Fruit fly (Drosophila melanogaster): ENCODE data around the gene CG8814.

Gene CG8814

dm6 chr2L:2874542-2875194, at the start of gene CG8814:
Gene CG8814 (plus strand): TSS chr2L:2874890.
- peak; percentile 72 for TF ChIP-seq noc (tag; optimal IDR thresholded peaks at IDR 0.05)

dm6 chr2L:2825406-2825805, 49.3 kb upstream of the CG8814 start, which contains the start of gene CG3123:
Gene CG3123 (minus strand): TSS chr2L:2825506.
- no peak for TF ChIP-seq noc (tag; optimal IDR thresholded peaks at IDR 0.05)

dm6 chr2L:2829637-2830340, 44.9 kb upstream of the CG8814 start, which contains the start of gene Duox:
Gene Duox (minus strand): TSS chr2L:2830248.
- no peak for TF ChIP-seq noc (tag; optimal IDR thresholded peaks at IDR 0.05)

dm6 chr2L:2830341-2830800, 44.3 kb upstream of the CG8814 start:
- TF ChIP-seq noc (tag; optimal IDR thresholded peaks at IDR 0.05), result peak; percentile 91

- no peak for TF ChIP-seq noc (tag; optimal IDR thresholded peaks at IDR 0.05)
These were observed 36.8 kb upstream of the CG8814 start, which contains the start of the genes CG3119 and Cpr23B for dm6 chr2L:2837742-2838461. Gene CG3119 (minus strand): TSS chr2L:2837833. Gene Cpr23B (plus strand): TSS chr2L:2838411.

- no peak for TF ChIP-seq noc (tag; optimal IDR thresholded peaks at IDR 0.05)
These were observed 34.8 kb upstream of the CG8814 start, which contains the start of gene CG2975 for dm6 chr2L:2839850-2840249. Gene CG2975 (plus strand): TSS chr2L:2840124.

dm6 chr2L:2840311-2840710, 34.4 kb upstream of the CG8814 start:
- no peak for TF ChIP-seq noc (tag; optimal IDR thresholded peaks at IDR 0.05)

dm6 chr2L:2844413-2844812, 30.3 kb upstream of the CG8814 start, which contains the start of gene CG18558:
Gene CG18558 (minus strand): TSS chr2L:2844513.
- no peak for TF ChIP-seq noc (tag; optimal IDR thresholded peaks at IDR 0.05)

dm6 chr2L:2845634-2846033, 29.1 kb upstream of the CG8814 start, which contains the start of gene CG18557:
Gene CG18557 (minus strand): TSS chr2L:2845734.
- TF ChIP-seq noc (tag; optimal IDR thresholded peaks at IDR 0.05), result no peak

- TF ChIP-seq noc (tag; optimal IDR thresholded peaks at IDR 0.05), result no peak
These were observed 27.5 kb upstream of the CG8814 start, which contains the start of the genes CG3117 and CG2983 for dm6 chr2L:2847112-2847682. Gene CG3117 (minus strand): TSS chr2L:2847212. Gene CG2983 (plus strand): TSS chr2L:2847632.

dm6 chr2L:2851589-2851988, 23.1 kb upstream of the CG8814 start:
- TF ChIP-seq noc (tag; optimal IDR thresholded peaks at IDR 0.05), result no peak

- TF ChIP-seq noc (tag; optimal IDR thresholded peaks at IDR 0.05), result no peak
These were observed 19.4 kb upstream of the CG8814 start for dm6 chr2L:2855204-2855768.

dm6 chr2L:2855773-2856615, 18.7 kb upstream of the CG8814 start, which contains the start of the genes CG3104 and RpS21:
Gene CG3104 (minus strand): TSS chr2L:2855778.
Gene RpS21 (plus strand): TSS chr2L:2856070.
- peak; percentile 42 for TF ChIP-seq noc (tag; optimal IDR thresholded peaks at IDR 0.05)

- TF ChIP-seq noc (tag; optimal IDR thresholded peaks at IDR 0.05), result peak; percentile 21
These were observed 17.6 kb upstream of the CG8814 start, which contains the start of gene CG2991 for dm6 chr2L:2856960-2857584. Gene CG2991 (plus strand): TSS chr2L:2857164.
